Worm (Caenorhabditis elegans) whole organism, L4/young adult: Measurements from ENCODE around the gene toca-2.

Experiments
- W03F9.2 ChIP-seq: fragments of 150-350 bp; optimal IDR thresholded peaks from 2 replicates; lab custom pipeline; 2014; ENCODE audit warnings: missing biosample characterization, missing genetic modification characterization
- dao-5 ChIP-seq: sonication (generic microtip); optimal IDR thresholded peaks from 2 replicates; lab custom pipeline; 2016; ENCODE audit warnings: missing genotype, missing genetic modification characterization, moderate library complexity, missing compliant biosample characterization
- him-1 ChIP-seq: sonication (generic microtip); optimal IDR thresholded peaks from 2 replicates; lab custom pipeline; 2016; ENCODE audit warnings: missing genotype, missing genetic modification reagents, missing genetic modification characterization, missing compliant biosample characterization

- TF ChIP-seq W03F9.2 (tag; lab: Kevin White, UChicago): no peak
- no peak for TF ChIP-seq him-1 (tag; lab: Kevin White, UChicago)
- TF ChIP-seq dao-5 (tag; lab: Kevin White, UChicago): no peak
These were observed 7.4 kb upstream of the toca-2 start, which contains the start of gene K08E3.2 for ce11 chrIII:13748312-13748711.
